Fruit fly (Drosophila melanogaster) whole organism, adult: ENCODE results near the gene CSN5.

Experiments used
- CG11617 ChIP-seq: fragments of 200-800 bp; sonication (Bioruptor generic); optimal IDR thresholded peaks from 2 replicates; lab custom pipeline; 2017; ENCODE audit warnings: mild to moderate bottlenecking, missing biosample characterization, missing genetic modification reagents, missing genetic modification characterization
- CG12768 ChIP-seq: fragments of 200-800 bp; sonication (Bioruptor generic); optimal IDR thresholded peaks from 2 replicates; lab custom pipeline; 2017; ENCODE audit warnings: missing biosample characterization, missing genetic modification characterization, mild to moderate bottlenecking, moderate library complexity, missing genetic modification reagents
- CG14711 ChIP-seq: fragments of 200-800 bp; sonication (Bioruptor generic); optimal IDR thresholded peaks from 2 replicates; lab custom pipeline; 2018; ENCODE audit warnings: missing biosample characterization, mild to moderate bottlenecking, missing genetic modification characterization, moderate library complexity
- CG1620 ChIP-seq: fragments of 200-800 bp; sonication (Bioruptor generic); optimal IDR thresholded peaks from 2 replicates; lab custom pipeline; 2016; ENCODE audit warnings: missing biosample characterization, missing genetic modification characterization
- CG33017 ChIP-seq: fragments of 200-800 bp; sonication (Bioruptor generic); optimal IDR thresholded peaks from 2 replicates; lab custom pipeline; 2018; ENCODE audit warnings: missing biosample characterization, mild to moderate bottlenecking, missing genetic modification characterization, moderate library complexity
- CG5204 ChIP-seq: fragments of 200-800 bp; sonication (Bioruptor generic); optimal IDR thresholded peaks from 2 replicates; lab custom pipeline; 2016; ENCODE audit warnings: missing biosample characterization, missing genetic modification characterization
- CG7045 ChIP-seq: fragments of 200-800 bp; sonication (Bioruptor generic); optimal IDR thresholded peaks from 2 replicates; lab custom pipeline; 2017; ENCODE audit warnings: missing biosample characterization, mild to moderate bottlenecking, missing genetic modification characterization
- CG7101 ChIP-seq: fragments of 200-800 bp; sonication (Bioruptor generic); optimal IDR thresholded peaks from 2 replicates; lab custom pipeline; 2018; ENCODE audit warnings: missing biosample characterization, mild to moderate bottlenecking, missing genetic modification characterization, moderate library complexity
- Clk ChIP-seq: fragments of 200-800 bp; sonication (Bioruptor generic); optimal IDR thresholded peaks from 2 replicates; lab custom pipeline; 2017; ENCODE audit warnings: missing biosample characterization, missing genetic modification characterization
- Crg-1 ChIP-seq: fragments of 200-800 bp; sonication (Bioruptor generic); optimal IDR thresholded peaks from 2 replicates; lab custom pipeline; 2016; ENCODE audit warnings: missing biosample characterization, missing genetic modification characterization
- Hr96 ChIP-seq: fragments of 200-800 bp; sonication (Bioruptor generic); optimal IDR thresholded peaks from 2 replicates; lab custom pipeline; 2016; ENCODE audit warnings: missing biosample characterization, missing genetic modification characterization
- Mnt ChIP-seq: fragments of 200-800 bp; sonication (Bioruptor generic); optimal IDR thresholded peaks from 2 replicates; lab custom pipeline; 2016; ENCODE audit warnings: missing biosample characterization, mild to moderate bottlenecking, missing genetic modification characterization
- bab1 ChIP-seq: fragments of 200-800 bp; sonication (Bioruptor generic); optimal IDR thresholded peaks from 3 replicates; lab custom pipeline; 2019; ENCODE audit warnings: missing biosample characterization, mild to moderate bottlenecking, missing genetic modification characterization, moderate library complexity
- cic ChIP-seq: fragments of 200-800 bp; sonication (Bioruptor generic); optimal IDR thresholded peaks from 2 replicates; lab custom pipeline; 2017; ENCODE audit warnings: missing biosample characterization, mild to moderate bottlenecking, missing genetic modification characterization, moderate library complexity
- cnc ChIP-seq, 2 experiments: fragments of >200 bp; optimal IDR thresholded peaks; 2 replicates each; lab custom pipeline; 2017
- kay ChIP-seq: fragments of 200-800 bp; sonication (Bioruptor generic); peaks from one replicate; lab custom pipeline; 2016; ENCODE audit warnings: missing biosample characterization, missing genetic modification characterization, borderline replicate concordance
- ovo ChIP-seq: fragments of 200-800 bp; sonication (Bioruptor generic); optimal IDR thresholded peaks from 2 replicates; lab custom pipeline; 2016; ENCODE audit warnings: missing biosample characterization, missing genetic modification characterization
- pad ChIP-seq: fragments of 200-800 bp; sonication (Bioruptor generic); optimal IDR thresholded peaks from 3 replicates; lab custom pipeline; 2017; ENCODE audit warnings: missing biosample characterization, missing genetic modification characterization, mild to moderate bottlenecking, moderate library complexity, missing genetic modification reagents
- tj ChIP-seq: fragments of 200-800 bp; sonication (Bioruptor generic); optimal IDR thresholded peaks from 3 replicates; lab custom pipeline; 2017; ENCODE audit warnings: missing biosample characterization, mild to moderate bottlenecking, missing genetic modification characterization, moderate library complexity
- toe ChIP-seq: fragments of 200-800 bp; sonication (Bioruptor generic); optimal IDR thresholded peaks from 2 replicates; lab custom pipeline; 2016; ENCODE audit warnings: missing biosample characterization, missing genetic modification characterization

Gene CSN5

DNA sequence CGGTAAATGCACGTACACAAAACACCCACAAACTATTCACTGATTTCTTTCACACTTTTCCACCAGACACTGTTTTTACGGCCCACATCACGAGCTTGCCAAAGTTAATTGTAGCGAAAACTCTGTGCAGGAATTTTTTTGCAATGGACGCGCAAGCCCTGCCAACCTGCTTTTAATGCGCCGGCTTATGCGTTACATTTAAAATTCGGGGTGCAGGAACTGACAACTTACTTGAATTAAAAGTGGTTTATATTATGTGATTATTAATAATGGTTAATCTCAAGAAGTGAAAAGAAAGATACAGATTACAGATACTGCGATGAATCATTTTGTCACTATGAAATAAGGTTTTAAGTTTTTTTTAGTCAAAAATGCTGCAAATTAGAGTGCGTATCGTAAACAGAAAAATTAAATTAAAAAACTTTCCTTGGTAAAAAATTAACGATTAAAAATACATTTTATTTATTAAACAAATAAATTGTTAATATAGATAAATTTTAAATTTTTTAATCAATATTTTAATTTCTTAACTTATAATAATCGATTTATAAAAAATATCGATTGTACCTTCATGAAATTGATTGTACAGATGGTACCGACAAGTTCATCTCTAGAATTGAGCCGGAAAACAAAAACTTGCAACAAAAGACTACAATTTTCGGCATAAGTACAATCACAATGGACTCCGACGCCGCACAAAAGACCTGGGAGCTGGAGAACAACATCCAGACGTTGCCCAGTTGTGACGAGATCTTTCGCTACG, at the start of gene CSN5, which contains the start of gene CG42232:
TSS of gene CSN5 (plus strand) at position 599 of the 763 bp plus-strand sequence.
TSS of gene CG42232 (minus strand) at position 163 of the 763 bp plus-strand sequence.
- TF ChIP-seq kay (no peak), Mnt (GFP tag; lab: Kevin White, UChicago) (no peak), CG7045 (GFP tag; lab: Kevin White, UChicago) (peak; percentile 31), tj (GFP tag; lab: Kevin White, UChicago) (peak; percentile 5), CG11617 (GFP tag; lab: Kevin White, UChicago) (peak; percentile 63), CG1620 (GFP tag; lab: Kevin White, UChicago) (peak; percentile 40), pad (GFP tag; lab: Kevin White, UChicago) (peak; percentile 11), Hr96 (GFP tag; lab: Kevin White, UChicago) (peak; percentile 31), CG12768 (GFP tag; lab: Kevin White, UChicago) (peak; percentile 35), cic (GFP tag; lab: Kevin White, UChicago) (no peak), CG5204 (peak; percentile 53), CG7101 (tag; lab: Kevin White, UChicago) (peak; percentile 34), cnc (optimal IDR thresholded peaks at IDR 0.05; lab: Kevin White, UChicago) (no peak), Crg-1 (GFP tag; lab: Kevin White, UChicago) (no peak), toe (peak; percentile 68), bab1 (peak; percentile 48), ovo (GFP tag; lab: Kevin White, UChicago) (peak; percentile 23), Clk (GFP tag; lab: Kevin White, UChicago) (no peak), CG14711 (tag; lab: Kevin White, UChicago) (peak; percentile 49), CG33017 (tag; lab: Kevin White, UChicago) (no peak)

DNA sequence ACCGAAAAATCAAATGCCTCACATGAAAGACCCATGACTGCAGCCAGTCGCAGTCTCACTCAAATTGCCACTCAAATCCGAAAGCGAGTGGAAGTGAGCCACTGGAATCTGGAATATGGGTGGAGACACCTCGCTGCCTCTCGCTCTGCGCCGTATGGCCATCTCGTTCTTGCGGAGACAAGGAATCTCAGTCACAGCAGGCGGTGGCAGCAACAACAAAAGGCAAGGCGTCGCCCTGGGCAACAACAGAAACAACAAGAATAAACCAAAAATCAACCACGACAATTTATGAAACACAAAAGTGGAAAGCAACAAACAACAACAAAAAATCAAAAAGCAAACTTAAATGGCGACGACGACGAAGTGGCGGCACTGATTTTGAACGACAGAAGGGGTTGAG, 46.6 kb upstream of the CSN5 start:
- TF ChIP-seq kay, result no peak

DNA sequence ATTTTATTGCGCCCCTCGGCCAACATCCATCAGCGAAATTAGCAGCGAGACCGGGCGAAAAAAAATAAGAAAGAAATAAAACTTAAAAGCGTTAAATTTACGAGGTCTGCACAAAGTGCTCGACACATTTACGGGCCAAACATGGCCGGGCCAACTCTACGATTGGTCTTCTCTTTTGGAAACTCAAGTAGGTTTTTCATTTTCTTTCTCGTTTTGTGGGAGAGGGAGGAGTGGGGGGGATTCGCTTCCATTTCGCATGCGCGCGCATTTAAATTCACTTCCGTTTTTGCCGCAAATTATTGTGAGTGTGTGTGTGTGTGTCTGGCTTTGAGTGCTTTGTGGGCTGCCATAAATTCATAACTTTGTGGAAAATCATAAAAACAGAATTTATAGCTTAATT, 42.4 kb upstream of the CSN5 start:
- TF ChIP-seq ovo (GFP tag; lab: Kevin White, UChicago) (no peak), kay (no peak), CG11617 (GFP tag; lab: Kevin White, UChicago) (no peak), Clk (GFP tag; lab: Kevin White, UChicago) (no peak)

DNA sequence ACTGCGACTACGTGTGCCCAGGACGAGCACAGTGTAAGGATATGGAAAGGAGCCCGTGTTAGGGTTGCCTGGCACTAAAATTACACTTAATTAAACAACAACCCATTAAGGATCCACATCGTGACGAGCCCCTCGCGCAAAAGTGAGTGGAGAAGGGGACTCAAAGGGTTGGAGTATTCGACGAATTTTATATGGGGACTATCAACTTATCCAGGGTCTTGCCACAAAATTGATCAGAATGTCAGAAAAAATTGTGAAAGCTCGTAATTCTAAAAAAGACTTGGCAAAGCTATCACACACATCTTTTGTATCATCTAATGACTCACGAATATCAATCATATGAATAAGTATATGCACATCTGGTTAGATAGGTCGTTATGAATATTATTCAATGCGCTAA, 39.5 kb upstream of the CSN5 start, which contains the start of gene CG31279:
TSS of gene CG31279 (plus strand) at position 301 of the 400 bp plus-strand sequence.
- no peak for TF ChIP-seq cnc (optimal IDR thresholded peaks at IDR 0.05; lab: Kevin White, UChicago)
- no peak for TF ChIP-seq Hr96 (GFP tag; lab: Kevin White, UChicago)
- no peak for TF ChIP-seq CG1620 (GFP tag; lab: Kevin White, UChicago)
- TF ChIP-seq kay, result no peak
- no peak for TF ChIP-seq bab1
- no peak for TF ChIP-seq CG5204
- TF ChIP-seq CG33017 (tag; lab: Kevin White, UChicago), result no peak
- TF ChIP-seq pad (GFP tag; lab: Kevin White, UChicago), result no peak
- no peak for TF ChIP-seq CG7101 (tag; lab: Kevin White, UChicago)
- no peak for TF ChIP-seq CG11617 (GFP tag; lab: Kevin White, UChicago)
- no peak for TF ChIP-seq CG7045 (GFP tag; lab: Kevin White, UChicago)
- TF ChIP-seq CG14711 (tag; lab: Kevin White, UChicago), result no peak
- TF ChIP-seq Mnt (GFP tag; lab: Kevin White, UChicago), result no peak
- no peak for TF ChIP-seq cic (GFP tag; lab: Kevin White, UChicago)

DNA sequence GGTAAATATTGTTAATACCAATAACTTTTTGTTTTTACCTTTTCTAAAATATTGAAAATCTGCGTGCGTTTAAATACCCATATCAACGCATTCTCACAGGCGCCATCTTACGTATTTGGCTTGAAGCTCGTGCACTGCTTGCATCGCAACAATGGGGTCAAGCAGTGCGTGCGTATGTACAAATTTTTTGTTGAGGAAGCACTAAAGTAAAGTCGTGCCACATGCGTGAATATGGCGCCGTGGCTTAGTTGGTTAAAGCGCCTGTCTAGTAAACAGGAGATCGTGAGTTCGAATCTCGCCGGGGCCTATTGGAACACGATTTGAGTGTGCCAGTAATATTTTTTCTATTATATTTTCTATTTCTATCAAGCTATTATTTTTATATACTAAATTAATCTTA, 38.2 kb upstream of the CSN5 start:
- no peak for TF ChIP-seq Clk (GFP tag; lab: Kevin White, UChicago)
- TF ChIP-seq ovo (GFP tag; lab: Kevin White, UChicago), result no peak
- peak; percentile 69 for TF ChIP-seq bab1
- TF ChIP-seq CG12768 (GFP tag; lab: Kevin White, UChicago), result no peak
- no peak for TF ChIP-seq CG11617 (GFP tag; lab: Kevin White, UChicago)
- no peak for TF ChIP-seq kay
- TF ChIP-seq CG1620 (GFP tag; lab: Kevin White, UChicago), result peak; percentile 43
- no peak for TF ChIP-seq Hr96 (GFP tag; lab: Kevin White, UChicago)
- peak; percentile 8 for TF ChIP-seq CG7101 (tag; lab: Kevin White, UChicago)
- TF ChIP-seq tj (GFP tag; lab: Kevin White, UChicago), result no peak
- TF ChIP-seq cnc (optimal IDR thresholded peaks at IDR 0.05; lab: Kevin White, UChicago), result no peak
- no peak for TF ChIP-seq CG33017 (tag; lab: Kevin White, UChicago)
- TF ChIP-seq pad (GFP tag; lab: Kevin White, UChicago), result peak; percentile 3
- peak; percentile 35 for TF ChIP-seq toe
- peak; percentile 22 for TF ChIP-seq Crg-1 (GFP tag; lab: Kevin White, UChicago)
- no peak for TF ChIP-seq CG5204
- no peak for TF ChIP-seq CG14711 (tag; lab: Kevin White, UChicago)
- TF ChIP-seq CG7045 (GFP tag; lab: Kevin White, UChicago), result no peak
- TF ChIP-seq Mnt (GFP tag; lab: Kevin White, UChicago), result peak; percentile 13
- peak; percentile 9 for TF ChIP-seq cic (GFP tag; lab: Kevin White, UChicago)

DNA sequence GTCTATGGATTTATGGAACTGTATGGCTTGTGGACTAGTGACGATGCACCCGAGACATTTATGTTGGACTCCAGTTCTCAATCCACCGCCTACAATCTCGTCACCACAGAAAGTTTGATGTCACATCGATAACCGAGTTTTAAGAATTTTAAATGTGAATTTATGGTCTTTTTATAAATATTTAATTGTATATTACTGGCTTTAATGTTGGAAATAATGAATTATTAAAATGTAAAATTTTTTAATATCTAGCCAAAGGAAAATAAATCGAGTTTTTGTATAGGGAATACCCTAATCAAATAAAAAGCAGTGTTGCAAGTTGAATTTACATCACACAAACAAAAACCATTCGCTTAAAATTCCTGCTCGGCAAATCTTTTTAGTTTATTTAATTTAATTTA, 37.2 kb upstream of the CSN5 start, which contains the start of gene Fntb:
TSS of gene Fntb (plus strand) at position 334 of the 401 bp plus-strand sequence.
- TF ChIP-seq Crg-1 (GFP tag; lab: Kevin White, UChicago), result peak; percentile 5
- TF ChIP-seq Clk (GFP tag; lab: Kevin White, UChicago), result no peak
- peak; percentile 45 for TF ChIP-seq CG7045 (GFP tag; lab: Kevin White, UChicago)
- TF ChIP-seq CG11617 (GFP tag; lab: Kevin White, UChicago), result peak; percentile 64
- TF ChIP-seq CG33017 (tag; lab: Kevin White, UChicago), result peak; percentile 81
- TF ChIP-seq Mnt (GFP tag; lab: Kevin White, UChicago), result peak; percentile 56
- peak; percentile 62 for TF ChIP-seq CG12768 (GFP tag; lab: Kevin White, UChicago)
- TF ChIP-seq cic (GFP tag; lab: Kevin White, UChicago), result no peak
- TF ChIP-seq CG5204, result no peak
- peak; percentile 43 for TF ChIP-seq CG1620 (GFP tag; lab: Kevin White, UChicago)
- TF ChIP-seq ovo (GFP tag; lab: Kevin White, UChicago), result no peak
- peak; percentile 75 for TF ChIP-seq bab1
- TF ChIP-seq toe, result peak; percentile 55
- TF ChIP-seq tj (GFP tag; lab: Kevin White, UChicago), result peak; percentile 29
- no peak for TF ChIP-seq Hr96 (GFP tag; lab: Kevin White, UChicago)
- peak; percentile 76 for TF ChIP-seq CG14711 (tag; lab: Kevin White, UChicago)
- TF ChIP-seq pad (GFP tag; lab: Kevin White, UChicago), result peak; percentile 56
- TF ChIP-seq kay, result peak; percentile 97
- peak; percentile 85 for TF ChIP-seq CG7101 (tag; lab: Kevin White, UChicago)
- TF ChIP-seq cnc (optimal IDR thresholded peaks at IDR 0.05; lab: Kevin White, UChicago), result no peak
